Worm (Caenorhabditis elegans) whole organism, L1 larva: ENCODE results near the gene oac-12.

ENCODE experiments used
- C04F5.9 ChIP-seq: sonication (generic microtip); optimal IDR thresholded peaks from 2 replicates; lab custom pipeline; 2016; ENCODE audit warnings: missing genetic modification characterization, missing compliant biosample characterization
- C16A3.4 ChIP-seq: fragments of 150-350 bp; optimal IDR thresholded peaks from 2 replicates; lab custom pipeline; 2014; ENCODE audit warnings: missing biosample characterization, missing genetic modification characterization
- C34B4.2 ChIP-seq: sonication (generic microtip); optimal IDR thresholded peaks from 2 replicates; lab custom pipeline; 2017; ENCODE audit warnings: mild to moderate bottlenecking, missing genetic modification characterization, missing compliant biosample characterization
- aha-1 ChIP-seq: fragments of 150-350 bp; optimal IDR thresholded peaks from 2 replicates; lab custom pipeline; 2014; ENCODE audit warnings: missing biosample characterization, missing genetic modification characterization
- ceh-63 ChIP-seq: fragments of 200-800 bp; sonication (Bioruptor generic); optimal IDR thresholded peaks from 2 replicates; lab custom pipeline; 2018; ENCODE audit warnings: mild to moderate bottlenecking, missing genetic modification characterization, missing compliant biosample characterization
- dpl-1 ChIP-seq, 3 experiments: fragments of 150-350 bp in 2 of 3; sonication (generic microtip) in 1 of 3; optimal IDR thresholded peaks; 2 replicates each; lab custom pipeline; 2014 to 2017; ENCODE audit warnings: missing biosample characterization in 3 of 3, missing genetic modification characterization in 3 of 3, missing genetic modification reagents in 3 of 3
- egl-13 ChIP-seq: sonication (generic microtip); optimal IDR thresholded peaks from 2 replicates; lab custom pipeline; 2016; ENCODE audit warnings: missing genotype, missing genetic modification reagents, missing genetic modification characterization, missing compliant biosample characterization
- egl-27 ChIP-seq, 2 experiments: fragments of 150-350 bp in 1 of 2; sonication (generic microtip); optimal IDR thresholded peaks; 3 replicates each; lab custom pipeline; 2017 to 2018; ENCODE audit warnings: missing biosample characterization in 2 of 2, missing genetic modification characterization in 2 of 2, missing genetic modification reagents in 2 of 2
- fkh-4 ChIP-seq: sonication (generic microtip); optimal IDR thresholded peaks from 2 replicates; lab custom pipeline; 2016; ENCODE audit warnings: missing compliant biosample characterization, missing genetic modification characterization, borderline replicate concordance
- fkh-8 ChIP-seq: sonication (generic microtip); optimal IDR thresholded peaks from 2 replicates; lab custom pipeline; 2016; ENCODE audit warnings: mild to moderate bottlenecking, missing genetic modification characterization, missing compliant biosample characterization
- grh-1 ChIP-seq: fragments of 200-800 bp; sonication (Bioruptor generic); IDR thresholded peaks from 2 replicates; pipeline ENCODE4 v1.3.6; 2022; ENCODE audit warnings: missing genetic modification reagents, missing genetic modification characterization, missing compliant biosample characterization
- hlh-17 ChIP-seq: fragments of 200-800 bp; sonication (Bioruptor generic); optimal IDR thresholded peaks from 2 replicates; lab custom pipeline; 2018; ENCODE audit warnings: missing genetic modification characterization, mild to moderate bottlenecking, missing compliant biosample characterization, moderate library complexity, borderline replicate concordance
- lin-13 ChIP-seq: fragments of 150-350 bp; optimal IDR thresholded peaks from 2 replicates; lab custom pipeline; 2014; ENCODE audit warnings: missing biosample characterization, missing genetic modification reagents, missing genetic modification characterization
- lin-14 ChIP-seq: fragments of 200-800 bp; sonication (Bioruptor generic); optimal IDR thresholded peaks from 2 replicates; lab custom pipeline; 2018; ENCODE audit warnings: mild to moderate bottlenecking, missing genetic modification characterization, moderate library complexity, missing compliant biosample characterization
- lin-35 ChIP-seq, 2 experiments: fragments of 150-350 bp; optimal IDR thresholded peaks; 2 replicates each; lab custom pipeline; 2014; ENCODE audit warnings: missing biosample characterization in 2 of 2, missing genetic modification characterization in 2 of 2, missing genetic modification reagents in 2 of 2
- lir-3 ChIP-seq: sonication (generic microtip); optimal IDR thresholded peaks from 2 replicates; lab custom pipeline; 2016; ENCODE audit warnings: mild to moderate bottlenecking, missing genetic modification characterization, moderate library complexity, missing compliant biosample characterization; ENCODE audit not compliant: poor library complexity
- mab-9 ChIP-seq: fragments of 200-800 bp; sonication (Bioruptor generic); IDR thresholded peaks from 2 replicates; pipeline ENCODE4 v1.3.6; 2022; ENCODE audit warnings: missing genetic modification reagents, missing genetic modification characterization, missing compliant biosample characterization
- nhr-11 ChIP-seq: fragments of 150-350 bp; optimal IDR thresholded peaks from 2 replicates; lab custom pipeline; 2014; ENCODE audit warnings: missing biosample characterization, missing genetic modification characterization
- nhr-19 ChIP-seq: fragments of 200-800 bp; sonication (Bioruptor generic); conservative IDR thresholded peaks from 2 replicates; pipeline ENCODE4 v1.3.6; 2022; ENCODE audit warnings: missing genetic modification characterization, missing compliant biosample characterization
- nhr-20 ChIP-seq: sonication (generic microtip); optimal IDR thresholded peaks from 2 replicates; lab custom pipeline; 2016; ENCODE audit warnings: mild to moderate bottlenecking, missing genetic modification characterization, missing compliant biosample characterization
- nhr-28 ChIP-seq: fragments of 150-350 bp; optimal IDR thresholded peaks from 2 replicates; lab custom pipeline; 2014; ENCODE audit warnings: missing biosample characterization, missing genetic modification characterization
- nhr-71 ChIP-seq: sonication (generic microtip); optimal IDR thresholded peaks from 2 replicates; lab custom pipeline; 2016; ENCODE audit warnings: mild to moderate bottlenecking, missing genetic modification characterization, moderate library complexity, missing compliant biosample characterization
- nhr-77 ChIP-seq: fragments of 150-350 bp; optimal IDR thresholded peaks from 2 replicates; lab custom pipeline; 2014; ENCODE audit warnings: missing biosample characterization, missing genetic modification characterization
- nhr-85 ChIP-seq: sonication (generic microtip); peaks from one replicate; lab custom pipeline; 2016; ENCODE audit warnings: missing genetic modification characterization, inconsistent platforms, missing compliant biosample characterization
- nhr-90 ChIP-seq: sonication (generic microtip); optimal IDR thresholded peaks from 2 replicates; lab custom pipeline; 2016; ENCODE audit warnings: mild to moderate bottlenecking, missing genetic modification characterization, missing compliant biosample characterization; ENCODE audit not compliant: poor library complexity
- rnt-1 ChIP-seq: sonication (generic microtip); optimal IDR thresholded peaks from 2 replicates; lab custom pipeline; 2016; ENCODE audit warnings: mild to moderate bottlenecking, missing genetic modification characterization, moderate library complexity, missing compliant biosample characterization
- skn-1 ChIP-seq: fragments of 150-350 bp; optimal IDR thresholded peaks from 2 replicates; lab custom pipeline; 2014; ENCODE audit warnings: missing biosample characterization, missing genetic modification characterization
- snu-23 ChIP-seq: sonication (generic microtip); optimal IDR thresholded peaks from 2 replicates; lab custom pipeline; 2016; ENCODE audit warnings: missing genetic modification characterization, missing compliant biosample characterization
- sox-4 ChIP-seq: sonication (generic microtip); optimal IDR thresholded peaks from 2 replicates; lab custom pipeline; 2016; ENCODE audit warnings: missing genetic modification characterization, missing compliant biosample characterization
- sptf-1 ChIP-seq: fragments of 150-350 bp; optimal IDR thresholded peaks from 2 replicates; lab custom pipeline; 2014; ENCODE audit warnings: missing biosample characterization, missing genetic modification characterization
- sup-37 ChIP-seq: fragments of 200-800 bp; sonication (Bioruptor generic); optimal IDR thresholded peaks from 2 replicates; lab custom pipeline; 2018; ENCODE audit warnings: mild to moderate bottlenecking, missing genetic modification characterization, missing compliant biosample characterization
- tlp-1 ChIP-seq: fragments of 150-350 bp; optimal IDR thresholded peaks from 2 replicates; lab custom pipeline; 2014; ENCODE audit warnings: missing biosample characterization, missing genetic modification characterization
- unc-130 ChIP-seq: fragments of 150-350 bp; optimal IDR thresholded peaks from 2 replicates; lab custom pipeline; 2017; ENCODE audit warnings: missing biosample characterization, missing genetic modification characterization, inconsistent platforms
- unc-30 ChIP-seq: sonication (generic microtip); optimal IDR thresholded peaks from 2 replicates; lab custom pipeline; 2017; ENCODE audit warnings: missing biosample characterization, missing genetic modification characterization
- unc-86 ChIP-seq: sonication (generic microtip); optimal IDR thresholded peaks from 2 replicates; lab custom pipeline; 2016; ENCODE audit warnings: missing genetic modification characterization, missing compliant biosample characterization

oac-12 gene

DNA sequence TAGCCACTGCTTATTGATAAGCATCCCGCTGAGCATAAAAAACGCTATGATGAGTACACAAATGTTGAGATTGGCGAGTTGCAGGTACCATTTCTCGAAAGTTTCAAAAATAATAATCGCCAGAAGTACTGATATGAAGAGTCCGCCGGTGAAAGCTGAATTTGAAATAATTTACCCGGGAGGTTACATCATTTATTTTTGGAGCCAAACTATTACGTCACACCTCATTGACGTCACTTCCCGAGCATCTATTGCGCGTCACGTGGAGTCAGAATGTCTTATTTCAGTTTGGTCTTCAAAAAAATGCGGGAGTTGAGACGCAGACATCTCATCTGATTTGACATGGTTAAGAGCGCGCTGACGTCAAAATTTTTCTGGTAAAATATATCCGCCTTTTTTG lies 1.5 kb downstream of the oac-12 start (continued):
- TF ChIP-seq fkh-8 (tag; lab: Kevin White, UChicago) = no peak

DNA sequence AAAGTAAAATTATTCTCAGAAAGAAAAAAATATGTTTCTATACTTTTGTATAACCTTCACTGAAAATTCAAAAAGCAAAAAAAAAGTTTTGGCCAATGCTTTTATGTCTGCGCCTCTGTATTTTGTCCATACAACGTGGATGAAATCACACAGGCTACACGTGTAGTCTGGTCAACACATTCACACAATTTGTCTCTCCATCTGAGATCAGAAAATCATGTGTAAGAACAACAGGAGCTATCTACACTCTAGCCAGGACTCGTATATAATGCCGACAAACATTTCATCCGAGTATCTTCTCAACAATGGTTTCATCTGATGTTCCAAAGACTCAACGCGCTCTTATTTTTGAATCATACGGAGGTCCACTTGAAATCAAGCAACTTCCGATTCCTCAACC lies 5.5 kb downstream of the oac-12 start, which contains the start of gene D2063.1:
TSS of gene D2063.1 (plus strand) at position 281 of the 400 bp plus-strand sequence.
- TF ChIP-seq nhr-19 (GFP tag; lab: Robert Waterston, UW) (peak; percentile 18; the same call in 1 of the 2 replicates), nhr-85 (tag; lab: Kevin White, UChicago) (no peak), C04F5.9 (tag; lab: Kevin White, UChicago) (no peak), nhr-28 (no peak), lin-14 (peak; percentile 34), nhr-20 (tag; lab: Kevin White, UChicago) (peak; percentile 44), fkh-4 (tag; lab: Kevin White, UChicago) (no peak), nhr-11 (tag; lab: Kevin White, UChicago) (peak; percentile 13), nhr-71 (tag; lab: Kevin White, UChicago) (peak; percentile 53), rnt-1 (tag; lab: Kevin White, UChicago) (peak; percentile 58)
- TF ChIP-seq, all 84 proteins: peak for 6

DNA sequence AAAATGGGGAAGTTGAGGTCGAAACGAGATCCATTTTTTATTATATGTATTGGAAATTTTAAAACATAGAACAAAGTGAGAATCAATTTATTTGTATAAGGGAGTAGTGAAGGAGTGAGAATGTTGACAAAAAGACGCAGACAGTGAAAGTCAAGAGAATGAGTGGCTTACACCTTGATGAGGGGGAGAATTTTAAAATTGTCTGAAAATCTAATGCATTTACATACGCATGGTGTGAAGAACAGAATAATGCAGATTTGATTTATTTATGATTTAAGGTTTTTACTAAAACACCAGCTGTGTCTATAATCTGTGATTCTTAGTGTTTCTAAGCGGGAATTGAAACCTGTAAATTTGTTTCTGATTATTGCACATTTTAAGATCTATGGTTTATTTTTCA lies 6.9 kb downstream of the oac-12 start, which contains the start of gene nhr-125:
TSS of gene nhr-125 (minus strand) at position 101 of the 400 bp plus-strand sequence.
- TF ChIP-seq mab-9 (no peak), ceh-63 (GFP tag; lab: Kevin White, UChicago) (no peak), lin-35 (GFP tag; optimal IDR thresholded peaks at IDR 0.05; lab: Kevin White, UChicago) (no peak), sup-37 (GFP tag; lab: Kevin White, UChicago) (no peak), sptf-1 (tag; lab: Kevin White, UChicago) (no peak), C34B4.2 (tag; lab: Kevin White, UChicago) (no peak), grh-1 (no peak), snu-23 (GFP tag; lab: Kevin White, UChicago) (no peak), unc-130 (tag; lab: Kevin White, UChicago) (no peak), aha-1 (no peak)

DNA sequence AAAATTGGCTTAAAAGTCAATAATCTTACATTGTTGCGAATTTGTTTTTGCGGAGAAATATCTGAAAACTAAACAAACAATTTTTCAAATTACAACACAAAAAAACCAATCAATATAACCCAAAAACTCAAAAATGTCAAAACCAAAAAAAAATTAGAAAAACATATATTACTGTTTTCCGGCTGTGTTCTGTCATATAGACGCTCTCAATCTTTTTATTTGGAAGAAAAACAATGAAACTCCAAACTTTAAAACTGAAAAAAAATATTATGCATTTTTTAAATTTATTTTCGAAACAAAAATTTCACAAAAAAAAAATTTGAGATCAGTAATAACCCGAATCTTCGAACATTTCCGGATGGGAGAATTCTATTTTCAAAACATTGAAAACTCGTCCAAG lies 9.6 kb downstream of the oac-12 start, which contains the start of gene R02D1.2:
TSS of gene R02D1.2 (minus strand) at position 101 of the 400 bp plus-strand sequence.
- TF ChIP-seq dpl-1 (GFP tag; optimal IDR thresholded peaks at IDR 0.05; lab: Kevin White, UChicago) = no peak
- TF ChIP-seq lir-3 = no peak
- no peak for TF ChIP-seq nhr-20 (tag; lab: Kevin White, UChicago)
- no peak for TF ChIP-seq nhr-71 (tag; lab: Kevin White, UChicago)
- TF ChIP-seq hlh-17 = no peak
- no peak for TF ChIP-seq nhr-90 (tag; lab: Kevin White, UChicago)
- no peak for TF ChIP-seq nhr-77 (tag; lab: Kevin White, UChicago)
- TF ChIP-seq egl-27 (tag; optimal IDR thresholded peaks at IDR 0.05; lab: Kevin White, UChicago) = no peak
- no peak for TF ChIP-seq grh-1
- TF ChIP-seq fkh-8 (tag; lab: Kevin White, UChicago) = no peak
- TF ChIP-seq lin-35 (GFP tag; optimal IDR thresholded peaks at IDR 0.05; lab: Kevin White, UChicago) = no peak
- TF ChIP-seq lin-13 (GFP tag; lab: Kevin White, UChicago) = no peak
- TF ChIP-seq sox-4 (tag; lab: Kevin White, UChicago) = no peak
- no peak for TF ChIP-seq nhr-19 (GFP tag; lab: Robert Waterston, UW)
- no peak for TF ChIP-seq skn-1
- TF ChIP-seq tlp-1 (tag; lab: Kevin White, UChicago) = no peak
- no peak for TF ChIP-seq C16A3.4 (tag; lab: Kevin White, UChicago)

DNA sequence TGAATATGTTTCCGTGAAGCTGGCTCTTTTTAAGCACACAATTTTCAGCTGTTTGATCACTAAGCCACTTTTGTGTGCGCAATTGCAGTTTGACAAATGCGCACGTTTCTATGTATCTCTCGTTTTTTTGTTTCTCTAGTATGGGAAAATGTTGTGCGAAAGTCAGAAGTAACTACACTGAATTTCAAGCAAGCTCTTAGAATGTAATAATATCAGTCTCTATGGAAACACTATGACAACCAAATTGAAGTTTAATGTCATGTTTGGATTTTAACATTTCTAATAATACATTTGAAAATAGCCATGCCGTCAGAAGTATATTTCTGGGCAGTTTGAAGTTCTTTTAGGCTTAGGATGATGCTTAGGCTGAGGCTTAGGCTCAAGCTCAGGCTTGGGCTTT lies 12.5 kb downstream of the oac-12 start, which contains the start of gene ZC132.9:
TSS of gene ZC132.9 (minus strand) at position 101 of the 400 bp plus-strand sequence.
- TF ChIP-seq egl-13 (tag; lab: Kevin White, UChicago) = no peak
- TF ChIP-seq snu-23 (GFP tag; lab: Kevin White, UChicago) = no peak
- TF ChIP-seq fkh-8 (tag; lab: Kevin White, UChicago) = peak; percentile 38
- TF ChIP-seq sox-4 (tag; lab: Kevin White, UChicago) = no peak
- no peak for TF ChIP-seq unc-30
- no peak for TF ChIP-seq rnt-1 (tag; lab: Kevin White, UChicago)
- no peak for TF ChIP-seq C34B4.2 (tag; lab: Kevin White, UChicago)
- TF ChIP-seq unc-130 (tag; lab: Kevin White, UChicago) = no peak
- no peak for TF ChIP-seq unc-86 (tag; lab: Kevin White, UChicago)
- TF ChIP-seq nhr-20 (tag; lab: Kevin White, UChicago) = peak; percentile 8
